Worm (Caenorhabditis elegans) whole organism, young adult: ENCODE measurements around the gene sql-1.
A peak's percentile ranks its signal among the peaks of the same experiment; 100 is the strongest.

Experiments
- B0035.1 ChIP-seq: sonication (generic microtip); optimal IDR thresholded peaks from 2 replicates; lab custom pipeline; 2016; ENCODE audit warnings: missing genetic modification characterization, mild to moderate bottlenecking, missing compliant biosample characterization, missing genotype, missing genetic modification reagents
- B0336.3 ChIP-seq: fragments of 200-800 bp; sonication (Bioruptor generic); IDR thresholded peaks from 2 replicates; pipeline ENCODE4 v1.3.6; 2022; ENCODE audit warnings: missing genetic modification characterization, missing compliant biosample characterization
- C17E4.6 ChIP-seq: fragments of 200-800 bp; sonication (Bioruptor generic); IDR thresholded peaks from 2 replicates; pipeline ENCODE4 v1.3.6; 2022; ENCODE audit warnings: missing genetic modification reagents, missing genetic modification characterization, missing compliant biosample characterization
- F22D6.2 ChIP-seq: sonication (generic microtip); optimal IDR thresholded peaks from 2 replicates; lab custom pipeline; 2016; ENCODE audit warnings: mild to moderate bottlenecking, missing genetic modification characterization, missing compliant biosample characterization
- F23B12.7 ChIP-seq: sonication (generic microtip); optimal IDR thresholded peaks from 2 replicates; lab custom pipeline; 2017; ENCODE audit warnings: missing genetic modification characterization, mild to moderate bottlenecking, missing compliant biosample characterization, antibody characterized with exemption, moderate library complexity; ENCODE audit not compliant: insufficient read depth
- F37B4.10 ChIP-seq: fragments of 200-800 bp; sonication (Bioruptor generic); IDR thresholded peaks from 2 replicates; pipeline ENCODE4 v1.3.6; 2022; ENCODE audit warnings: missing genetic modification characterization, missing compliant biosample characterization
- F57A8.1 ChIP-seq: fragments of 200-800 bp; sonication (Bioruptor generic); optimal IDR thresholded peaks from 2 replicates; lab custom pipeline; 2018; ENCODE audit warnings: mild to moderate bottlenecking, missing genetic modification characterization, moderate library complexity, missing compliant biosample characterization
- K11D2.4 ChIP-seq: fragments of 200-800 bp; sonication (Bioruptor generic); IDR thresholded peaks from 2 replicates; pipeline ENCODE4 v1.3.6; 2022; ENCODE audit warnings: missing genetic modification reagents, missing genetic modification characterization, missing compliant biosample characterization
- T07F8.4 ChIP-seq: sonication (generic microtip); optimal IDR thresholded peaks from 2 replicates; lab custom pipeline; 2016; ENCODE audit warnings: mild to moderate bottlenecking, missing genetic modification characterization, moderate library complexity, missing compliant biosample characterization
- T26A5.8 ChIP-seq: sonication (generic microtip); optimal IDR thresholded peaks from 2 replicates; lab custom pipeline; 2016; ENCODE audit warnings: missing genetic modification characterization, missing compliant biosample characterization
- Y53F4B.3 ChIP-seq: fragments of 200-800 bp; sonication (Bioruptor generic); IDR thresholded peaks from 2 replicates; pipeline ENCODE4 v1.3.6; 2022; ENCODE audit warnings: missing genetic modification reagents, missing genetic modification characterization, missing compliant biosample characterization
- Y53G8AR.9 ChIP-seq: fragments of 200-800 bp; sonication (Bioruptor generic); conservative IDR thresholded peaks from 2 replicates; pipeline ENCODE4 v1.3.6; 2022; ENCODE audit warnings: missing genetic modification reagents, missing genetic modification characterization, missing compliant biosample characterization
- Y56A3A.18 ChIP-seq: fragments of 200-800 bp; sonication (Bioruptor generic); IDR thresholded peaks from 2 replicates; pipeline ENCODE4 v1.3.6; 2022; ENCODE audit warnings: missing genetic modification reagents, missing genetic modification characterization, missing compliant biosample characterization
- ZK185.1 ChIP-seq: sonication (generic microtip); optimal IDR thresholded peaks from 2 replicates; lab custom pipeline; 2016; ENCODE audit warnings: mild to moderate bottlenecking, missing genetic modification characterization, missing compliant biosample characterization; ENCODE audit not compliant: poor library complexity, severe bottlenecking
- aptf-2 ChIP-seq: fragments of 200-800 bp; sonication (Bioruptor generic); conservative IDR thresholded peaks from 2 replicates; pipeline ENCODE4 v1.3.6; 2022; ENCODE audit warnings: missing genetic modification reagents, missing genetic modification characterization, missing compliant biosample characterization
- atf-7 ChIP-seq: sonication (generic microtip); optimal IDR thresholded peaks from 2 replicates; lab custom pipeline; 2017; ENCODE audit warnings: mild to moderate bottlenecking, missing genetic modification characterization, missing compliant biosample characterization
- athp-1 ChIP-seq: sonication (generic microtip); optimal IDR thresholded peaks from 2 replicates; lab custom pipeline; 2017; ENCODE audit warnings: mild to moderate bottlenecking, missing genetic modification characterization, missing compliant biosample characterization
- attf-5 ChIP-seq: fragments of 200-800 bp; sonication (Bioruptor generic); optimal IDR thresholded peaks from 2 replicates; lab custom pipeline; 2018; ENCODE audit warnings: mild to moderate bottlenecking, missing genetic modification characterization, missing compliant biosample characterization
- ccch-3 ChIP-seq: fragments of 200-800 bp; sonication (Bioruptor generic); optimal IDR thresholded peaks from 2 replicates; lab custom pipeline; 2018; ENCODE audit warnings: mild to moderate bottlenecking, missing genetic modification characterization, missing compliant biosample characterization
- dox-1 ChIP-seq: fragments of 200-800 bp; sonication (Bioruptor generic); IDR thresholded peaks from 2 replicates; pipeline ENCODE4 v1.3.6; 2022; ENCODE audit warnings: missing genetic modification reagents, missing genetic modification characterization, missing compliant biosample characterization
- efl-1 ChIP-seq: fragments of 150-350 bp; optimal IDR thresholded peaks from 2 replicates; lab custom pipeline; 2014; ENCODE audit warnings: missing biosample characterization, missing genetic modification reagents, missing genetic modification characterization
- ekl-4 ChIP-seq: fragments of 200-800 bp; sonication (Bioruptor generic); IDR thresholded peaks from 2 replicates; pipeline ENCODE4 v1.3.6; 2022; ENCODE audit warnings: missing genetic modification reagents, missing genetic modification characterization, missing compliant biosample characterization
- hrde-1 ChIP-seq: sonication (generic microtip); optimal IDR thresholded peaks from 2 replicates; lab custom pipeline; 2016; ENCODE audit warnings: missing genetic modification characterization, mild to moderate bottlenecking, missing compliant biosample characterization, moderate library complexity, missing genotype, missing genetic modification reagents, borderline replicate concordance
- lin-26 ChIP-seq: fragments of 200-800 bp; sonication (Bioruptor generic); IDR thresholded peaks from 2 replicates; pipeline ENCODE4 v1.3.6; 2022; ENCODE audit warnings: missing genetic modification reagents, missing genetic modification characterization, missing compliant biosample characterization
- lir-1 ChIP-seq: fragments of 200-800 bp; sonication (Bioruptor generic); conservative IDR thresholded peaks from 2 replicates; pipeline ENCODE4 v1.3.6; 2022; ENCODE audit warnings: missing genetic modification reagents, missing genetic modification characterization, missing compliant biosample characterization
- madf-10 ChIP-seq: sonication (generic microtip); optimal IDR thresholded peaks from 2 replicates; lab custom pipeline; 2016; ENCODE audit warnings: mild to moderate bottlenecking, missing genetic modification characterization, missing compliant biosample characterization
- madf-3 ChIP-seq: fragments of 200-800 bp; sonication (Bioruptor generic); IDR thresholded peaks from 2 replicates; pipeline ENCODE4 v1.3.6; 2022; ENCODE audit warnings: missing genetic modification reagents, missing genetic modification characterization, missing compliant biosample characterization
- nfya-2 ChIP-seq: fragments of 200-800 bp; sonication (Bioruptor generic); IDR thresholded peaks from 2 replicates; pipeline ENCODE4 v1.3.6; 2022; ENCODE audit warnings: missing genetic modification reagents, missing genetic modification characterization, missing compliant biosample characterization
- nfyb-1 ChIP-seq: fragments of 200-800 bp; sonication (Bioruptor generic); IDR thresholded peaks from 2 replicates; pipeline ENCODE4 v1.3.6; 2022; ENCODE audit warnings: missing genetic modification reagents, missing genetic modification characterization, missing compliant biosample characterization
- nhr-120 ChIP-seq: fragments of 200-800 bp; sonication (Bioruptor generic); IDR thresholded peaks from 2 replicates; pipeline ENCODE4 v1.3.6; 2022; ENCODE audit warnings: missing genetic modification characterization, missing compliant biosample characterization
- nhr-90 ChIP-seq: sonication (generic microtip); optimal IDR thresholded peaks from 2 replicates; lab custom pipeline; 2016; ENCODE audit warnings: missing genotype, mild to moderate bottlenecking, missing genetic modification characterization, missing compliant biosample characterization
- pbrm-1 ChIP-seq: fragments of 200-800 bp; sonication (Bioruptor generic); IDR thresholded peaks from 2 replicates; pipeline ENCODE4 v1.3.6; 2022; ENCODE audit warnings: missing genetic modification reagents, missing genetic modification characterization, missing compliant biosample characterization
- rec-8 ChIP-seq, 2 experiments: sonication (generic microtip); optimal IDR thresholded peaks; 2 replicates each; lab custom pipeline; 2016; ENCODE audit warnings: mild to moderate bottlenecking in 2 of 2, missing genetic modification characterization in 2 of 2, missing genetic modification reagents in 2 of 2, missing genotype in 2 of 2, missing biosample characterization in 1 of 2, missing compliant biosample characterization in 1 of 2, moderate library complexity in 1 of 2
- rpc-1 ChIP-seq, 2 experiments: fragments of 150-350 bp in 1 of 2; sonication (generic microtip) in 1 of 2; optimal IDR thresholded peaks; 2 replicates each; lab custom pipeline; 2014 to 2018; ENCODE audit warnings: missing biosample characterization in 1 of 2, missing genetic modification characterization in 1 of 2, missing genetic modification reagents in 1 of 2, missing genotype in 1 of 2
- snpc-1.1 ChIP-seq: sonication (generic microtip); optimal IDR thresholded peaks from 2 replicates; lab custom pipeline; 2017; ENCODE audit warnings: missing genetic modification characterization, mild to moderate bottlenecking, missing compliant biosample characterization, antibody characterized with exemption, moderate library complexity, missing genotype, missing genetic modification reagents; ENCODE audit not compliant: insufficient read depth
- snpc-3.4 ChIP-seq: sonication (generic microtip); optimal IDR thresholded peaks from 2 replicates; lab custom pipeline; 2017; ENCODE audit warnings: missing genetic modification characterization, mild to moderate bottlenecking, missing compliant biosample characterization, antibody characterized with exemption, moderate library complexity, missing genotype, missing genetic modification reagents
- snpc-4 ChIP-seq, 5 experiments: fragments of 150-350 bp in 1 of 5; sonication (generic microtip) in 4 of 5; optimal IDR thresholded peaks; 2 replicates each; lab custom pipeline; 2014 to 2018; ENCODE audit warnings: missing genetic modification characterization in 5 of 5, missing biosample characterization in 3 of 5, antibody characterized with exemption in 2 of 5, mild to moderate bottlenecking in 2 of 5, missing compliant biosample characterization in 2 of 5, missing genotype in 2 of 5, moderate library complexity in 2 of 5, missing genetic modification reagents in 1 of 5
- somi-1 ChIP-seq: fragments of 200-800 bp; sonication (Bioruptor generic); optimal IDR thresholded peaks from 2 replicates; lab custom pipeline; 2018; ENCODE audit warnings: mild to moderate bottlenecking, missing genetic modification characterization, missing compliant biosample characterization
- sptf-2 ChIP-seq: fragments of 200-800 bp; sonication (Bioruptor generic); optimal IDR thresholded peaks from 2 replicates; lab custom pipeline; 2018; ENCODE audit warnings: mild to moderate bottlenecking, missing genetic modification characterization, missing compliant biosample characterization
- tbp1 ChIP-seq: fragments of 200-800 bp; sonication (Bioruptor generic); optimal IDR thresholded peaks from 2 replicates; lab custom pipeline; 2018; ENCODE audit warnings: mild to moderate bottlenecking, missing genetic modification characterization, missing compliant biosample characterization
- tbx-9 ChIP-seq: sonication (generic microtip); optimal IDR thresholded peaks from 2 replicates; lab custom pipeline; 2016; ENCODE audit warnings: borderline replicate concordance, missing genetic modification characterization, inconsistent platforms, missing compliant biosample characterization
- unc-130 ChIP-seq: sonication (generic microtip); optimal IDR thresholded peaks from 2 replicates; lab custom pipeline; 2016; ENCODE audit warnings: missing genetic modification reagents, missing genetic modification characterization, missing compliant biosample characterization
- zfh-2 ChIP-seq: fragments of 200-800 bp; sonication (Bioruptor generic); conservative IDR thresholded peaks from 2 replicates; pipeline ENCODE4 v1.3.6; 2022; ENCODE audit warnings: missing genetic modification reagents, missing genetic modification characterization, missing compliant biosample characterization

sql-1 gene

ce11 chrIII:12562769-12563168 is 63.4 kb downstream of the sql-1 start:
- TF ChIP-seq zfh-2 (GFP tag; lab: Robert Waterston, UW) (peak; percentile 66), tbx-9 (tag; lab: Kevin White, UChicago) (no peak)

ce11 chrIII:12565791-12566190 is 66.4 kb downstream of the sql-1 start:
- TF ChIP-seq ccch-3 (GFP tag; lab: Kevin White, UChicago) (no peak), hrde-1 (tag; lab: Kevin White, UChicago) (no peak), madf-3 (GFP tag; lab: Robert Waterston, UW) (no peak), somi-1 (no peak), K11D2.4 (GFP tag; lab: Robert Waterston, UW) (no peak), Y53G8AR.9 (GFP tag; lab: Robert Waterston, UW) (no peak), T07F8.4 (tag; lab: Kevin White, UChicago) (no peak), F37B4.10 (GFP tag; lab: Robert Waterston, UW) (no peak), F22D6.2 (tag; lab: Kevin White, UChicago) (no peak), F23B12.7 (tag; lab: Kevin White, UChicago) (no peak), atf-7 (tag; lab: Kevin White, UChicago) (no peak), athp-1 (tag; lab: Kevin White, UChicago) (no peak), aptf-2 (no peak), lin-26 (GFP tag; lab: Robert Waterston, UW) (no peak), ZK185.1 (no peak)
- TF ChIP-seq, all 124 proteins: peak for 0

ce11 chrIII:12568036-12568649 is 68.8 kb downstream of the sql-1 start:
- TF ChIP-seq tbp1 (GFP tag; lab: Kevin White, UChicago), result peak; percentile 44
- no peak for TF ChIP-seq nhr-120 (GFP tag; lab: Robert Waterston, UW)
- TF ChIP-seq T26A5.8 (tag; lab: Kevin White, UChicago), result no peak
- TF ChIP-seq pbrm-1, result peak; percentile 66; the same call in 1 of the 2 replicates
- TF ChIP-seq B0336.3, result peak; percentile 63
- TF ChIP-seq efl-1 (GFP tag; lab: Kevin White, UChicago), result no peak
- TF ChIP-seq nfyb-1, result peak; percentile 59; the same call in 1 of the 2 replicates
- 0 out of 2 replicates have a peak, but pooled peaks have one; percentile 45 for TF ChIP-seq lir-1 (GFP tag; lab: Robert Waterston, UW)
- no peak for TF ChIP-seq nfya-2 (GFP tag; lab: Robert Waterston, UW)
- TF ChIP-seq snpc-4 (GFP tag; optimal IDR thresholded peaks at IDR 0.05; lab: Kevin White, UChicago), result no peak
- peak in 2 of 4 experiments; percentile 4 to 42 for TF ChIP-seq snpc-4 (tag; optimal IDR thresholded peaks at IDR 0.05; lab: Kevin White, UChicago)
- peak; percentile 18 for TF ChIP-seq nhr-90 (tag; lab: Kevin White, UChicago)
- no peak for TF ChIP-seq snpc-1.1 (tag; lab: Kevin White, UChicago)
- TF ChIP-seq ekl-4 (GFP tag; lab: Robert Waterston, UW), result peak; percentile 61; the same call in 1 of the 2 replicates
- no peak for TF ChIP-seq snpc-3.4 (tag; lab: Kevin White, UChicago)
- TF ChIP-seq rpc-1 (optimal IDR thresholded peaks at IDR 0.05; lab: Kevin White, UChicago), result no peak
- no peak for TF ChIP-seq rpc-1 (tag; optimal IDR thresholded peaks at IDR 0.05; lab: Kevin White, UChicago)
- TF ChIP-seq F57A8.1 (GFP tag; lab: Kevin White, UChicago), result no peak
- peak; percentile 83 for TF ChIP-seq somi-1
- no peak for TF ChIP-seq Y53F4B.3 (GFP tag; lab: Robert Waterston, UW)
- peak; percentile 11 for TF ChIP-seq B0035.1 (tag; lab: Kevin White, UChicago)
- TF ChIP-seq unc-130 (GFP tag; lab: Kevin White, UChicago), result no peak
- no peak for TF ChIP-seq rec-8 (tag; optimal IDR thresholded peaks at IDR 0.05; lab: Kevin White, UChicago)
- TF ChIP-seq dox-1 (GFP tag; lab: Robert Waterston, UW), result peak; percentile 59
- no peak for TF ChIP-seq C17E4.6
- peak; percentile 83 for TF ChIP-seq attf-5 (GFP tag; lab: Kevin White, UChicago)
- peak; percentile 83 for TF ChIP-seq K11D2.4 (GFP tag; lab: Robert Waterston, UW)
- peak; percentile 53 for TF ChIP-seq madf-10 (tag; lab: Kevin White, UChicago)
- TF ChIP-seq Y56A3A.18 (GFP tag; lab: Robert Waterston, UW), result 0 out of 2 replicates have a peak, but pooled peaks have one; percentile 9
- no peak for TF ChIP-seq sptf-2
